Fruit fly (Drosophila melanogaster): ENCODE results near the gene CG7564.

The CG7564 gene

dm6 chr3L:17493256-17493655 is 20.8 kb upstream of the CG7564 start:
- no peak for TF ChIP-seq CTCF (optimal IDR thresholded peaks at IDR 0.05)
- TF ChIP-seq CG8478 (optimal IDR thresholded peaks at IDR 0.05), result no peak

dm6 chr3L:17493807-17494404 is 20.2 kb upstream of the CG7564 start:
- TF ChIP-seq CTCF (optimal IDR thresholded peaks at IDR 0.05) (no peak), CG8478 (optimal IDR thresholded peaks at IDR 0.05) (no peak)

- TF ChIP-seq CTCF (optimal IDR thresholded peaks at IDR 0.05), result no peak
- no peak for TF ChIP-seq CG8478 (optimal IDR thresholded peaks at IDR 0.05)
Measured at dm6 chr3L:17494541-17494940, 19.6 kb upstream of the CG7564 start, which contains the start of gene edin. Gene edin, plus strand, starts transcription at chr3L:17494880.

- no peak for TF ChIP-seq CTCF (optimal IDR thresholded peaks at IDR 0.05)
- TF ChIP-seq CG8478 (optimal IDR thresholded peaks at IDR 0.05), result no peak
Measured at dm6 chr3L:17495266-17495961, 18.7 kb upstream of the CG7564 start.

- TF ChIP-seq CTCF (optimal IDR thresholded peaks at IDR 0.05) (no peak), CG8478 (optimal IDR thresholded peaks at IDR 0.05) (no peak)
Measured at dm6 chr3L:17496012-17496411, 18.1 kb upstream of the CG7564 start.

- TF ChIP-seq CG8478 (optimal IDR thresholded peaks at IDR 0.05), result no peak
- no peak for TF ChIP-seq CTCF (optimal IDR thresholded peaks at IDR 0.05)
Measured at dm6 chr3L:17496871-17497492, 17.1 kb upstream of the CG7564 start.

- TF ChIP-seq CTCF (optimal IDR thresholded peaks at IDR 0.05) (no peak), CG8478 (optimal IDR thresholded peaks at IDR 0.05) (no peak)
Measured at dm6 chr3L:17497969-17498368, 16.1 kb upstream of the CG7564 start.

dm6 chr3L:17498952-17499710 is 15.0 kb upstream of the CG7564 start:
- TF ChIP-seq CG8478 (optimal IDR thresholded peaks at IDR 0.05) (no peak), CTCF (optimal IDR thresholded peaks at IDR 0.05) (no peak)

dm6 chr3L:17500315-17500985 is 13.6 kb upstream of the CG7564 start:
- no peak for TF ChIP-seq CG8478 (optimal IDR thresholded peaks at IDR 0.05)

dm6 chr3L:17502235-17502634 is 11.9 kb upstream of the CG7564 start:
- no peak for TF ChIP-seq CTCF (optimal IDR thresholded peaks at IDR 0.05)
- no peak for TF ChIP-seq CG8478 (optimal IDR thresholded peaks at IDR 0.05)

- TF ChIP-seq CTCF (optimal IDR thresholded peaks at IDR 0.05) (no peak), CG8478 (optimal IDR thresholded peaks at IDR 0.05) (no peak)
Measured at dm6 chr3L:17504538-17504937, 9.6 kb upstream of the CG7564 start.

- no peak for TF ChIP-seq CTCF (optimal IDR thresholded peaks at IDR 0.05)
- no peak for TF ChIP-seq CG8478 (optimal IDR thresholded peaks at IDR 0.05)
Measured at dm6 chr3L:17506005-17506760, 7.9 kb upstream of the CG7564 start.

dm6 chr3L:17506830-17507229 is 7.3 kb upstream of the CG7564 start:
- no peak for TF ChIP-seq CTCF (optimal IDR thresholded peaks at IDR 0.05)
- no peak for TF ChIP-seq CG8478 (optimal IDR thresholded peaks at IDR 0.05)

dm6 chr3L:17513492-17513891 is 606 bp upstream of the CG7564 start:
- TF ChIP-seq CTCF (optimal IDR thresholded peaks at IDR 0.05) (no peak), CG8478 (optimal IDR thresholded peaks at IDR 0.05) (no peak)

Data from S2 (cell line).